Worm (Caenorhabditis elegans) whole organism, mixed stage, embryonic: ENCODE data around the gene cyy-1.

Experiments
- drap-1 ChIP-seq: fragments of 200-800 bp; sonication (Bioruptor generic); optimal IDR thresholded peaks from 3 replicates; lab custom pipeline; 2018; ENCODE audit warnings: mild to moderate bottlenecking, missing genetic modification characterization, missing compliant biosample characterization
- elt-1 ChIP-seq: sonication (generic microtip); optimal IDR thresholded peaks from 2 replicates; lab custom pipeline; 2017; ENCODE audit warnings: missing genetic modification characterization, mild to moderate bottlenecking, missing compliant biosample characterization, antibody characterized with exemption, moderate library complexity, borderline replicate concordance; ENCODE audit not compliant: insufficient read depth
- elt-3 ChIP-seq: fragments of 150-350 bp; optimal IDR thresholded peaks from 2 replicates; lab custom pipeline; 2014; ENCODE audit warnings: missing biosample characterization, missing genetic modification characterization
- lsy-2 ChIP-seq: fragments of 150-350 bp; optimal IDR thresholded peaks from 2 replicates; lab custom pipeline; 2014; ENCODE audit warnings: missing biosample characterization, missing genetic modification characterization
- mab-5 ChIP-seq: fragments of 150-350 bp; optimal IDR thresholded peaks from 2 replicates; lab custom pipeline; 2014; ENCODE audit warnings: missing biosample characterization, missing genetic modification characterization
- mls-2 ChIP-seq: sonication (generic microtip); optimal IDR thresholded peaks from 2 replicates; lab custom pipeline; 2016; ENCODE audit warnings: mild to moderate bottlenecking, missing genetic modification characterization, moderate library complexity, missing compliant biosample characterization
- nhr-237 ChIP-seq: fragments of 150-350 bp; optimal IDR thresholded peaks from 2 replicates; lab custom pipeline; 2014; ENCODE audit warnings: missing biosample characterization, missing genetic modification characterization
- nhr-28 ChIP-seq: fragments of 150-350 bp; optimal IDR thresholded peaks from 2 replicates; lab custom pipeline; 2014; ENCODE audit warnings: missing biosample characterization, missing genetic modification characterization
- unc-120 ChIP-seq: sonication (generic microtip); optimal IDR thresholded peaks from 2 replicates; lab custom pipeline; 2017; ENCODE audit warnings: missing genetic modification characterization, missing compliant biosample characterization; ENCODE audit not compliant: poor library complexity, severe bottlenecking
- unc-39 ChIP-seq: fragments of 150-350 bp; optimal IDR thresholded peaks from 2 replicates; lab custom pipeline; 2014; ENCODE audit warnings: missing biosample characterization, missing genetic modification characterization
- unc-62 ChIP-seq: fragments of 150-350 bp; optimal IDR thresholded peaks from 2 replicates; lab custom pipeline; 2014; ENCODE audit warnings: missing biosample characterization, missing genetic modification reagents, missing genetic modification characterization
- ztf-11 ChIP-seq: fragments of 150-350 bp; optimal IDR thresholded peaks from 2 replicates; lab custom pipeline; 2014; ENCODE audit warnings: missing biosample characterization, missing genetic modification characterization

- TF ChIP-seq lsy-2 (tag; lab: Kevin White, UChicago) = no peak
- no peak for TF ChIP-seq mab-5
- no peak for TF ChIP-seq nhr-237 (tag; lab: Kevin White, UChicago)
- no peak for TF ChIP-seq drap-1 (GFP tag; lab: Kevin White, UChicago)
- no peak for TF ChIP-seq ztf-11
- no peak for TF ChIP-seq unc-120
- no peak for TF ChIP-seq unc-39 (tag; lab: Kevin White, UChicago)
- no peak for TF ChIP-seq elt-1 (tag; lab: Kevin White, UChicago)
- no peak for TF ChIP-seq mls-2
- peak; percentile 50 for TF ChIP-seq unc-62 (GFP tag; lab: Kevin White, UChicago)
- no peak for TF ChIP-seq elt-3 (tag; lab: Kevin White, UChicago)
- no peak for TF ChIP-seq nhr-28 (tag; lab: Kevin White, UChicago)
Measured at ce11 chrIII:8410747-8411146, 5.1 kb downstream of the cyy-1 start.
